Worm (Caenorhabditis elegans): ENCODE measurements around the gene C02F5.2.

- TF ChIP-seq ama-1 (optimal IDR thresholded peaks at IDR 0.05), result no peak
- no peak for TF ChIP-seq ets-7 (tag; optimal IDR thresholded peaks at IDR 0.05)
- no peak for TF ChIP-seq aly-1 (tag; optimal IDR thresholded peaks at IDR 0.05)
- TF ChIP-seq hmbx-1 (tag; optimal IDR thresholded peaks at IDR 0.05), result no peak
- TF ChIP-seq scrt-1 (GFP tag; IDR thresholded peaks at IDR 0.05), result no peak
These were observed 43.8 kb downstream of the C02F5.2 start for ce11 chrIII:8293260-8293659.
